Fruit fly (Drosophila melanogaster) whole organism, embryonic: ENCODE results near the gene Gr28a.

ENCODE experiments used
- Bteb2 ChIP-seq: fragments of 200-800 bp; sonication (Bioruptor generic); optimal IDR thresholded peaks from 2 replicates; lab custom pipeline; 2016; ENCODE audit warnings: missing biosample characterization, missing genetic modification characterization
- CG10543 ChIP-seq: fragments of 200-800 bp; sonication (Bioruptor generic); optimal IDR thresholded peaks from 3 replicates; lab custom pipeline; 2017; ENCODE audit warnings: missing biosample characterization, mild to moderate bottlenecking, missing genetic modification characterization, moderate library complexity
- CG11560 ChIP-seq: fragments of 200-800 bp; sonication (Bioruptor generic); IDR thresholded peaks from 3 replicates; pipeline ENCODE4 v1.3.6; 2022; ENCODE audit warnings: missing biosample characterization, missing genetic modification characterization
- CG12299 ChIP-seq: fragments of 200-800 bp; sonication (Bioruptor generic); optimal IDR thresholded peaks from 2 replicates; lab custom pipeline; 2018; ENCODE audit warnings: missing biosample characterization, mild to moderate bottlenecking, missing genetic modification characterization
- CG12659 ChIP-seq: fragments of 200-800 bp; sonication (Bioruptor generic); optimal IDR thresholded peaks from 3 replicates; lab custom pipeline; 2017; ENCODE audit warnings: mild to moderate bottlenecking, missing biosample characterization, missing genetic modification reagents, missing genetic modification characterization
- CG14965 ChIP-seq: fragments of 200-800 bp; sonication (Bioruptor generic); optimal IDR thresholded peaks from 2 replicates; lab custom pipeline; 2016; ENCODE audit warnings: missing biosample characterization, missing genetic modification characterization, borderline replicate concordance
- CG15269 ChIP-seq: fragments of 200-800 bp; sonication (Bioruptor generic); optimal IDR thresholded peaks from 2 replicates; lab custom pipeline; 2018; ENCODE audit warnings: missing biosample characterization, mild to moderate bottlenecking, missing genetic modification characterization, moderate library complexity
- CG1602 ChIP-seq: fragments of 200-800 bp; sonication (Bioruptor generic); optimal IDR thresholded peaks from 3 replicates; lab custom pipeline; 2016; ENCODE audit warnings: missing biosample characterization, missing genetic modification characterization
- CG1647 ChIP-seq: fragments of 200-800 bp; sonication (Bioruptor generic); optimal IDR thresholded peaks from 3 replicates; lab custom pipeline; 2016; ENCODE audit warnings: missing biosample characterization, missing genetic modification characterization
- CG16863 ChIP-seq: fragments of 200-800 bp; sonication (Bioruptor generic); optimal IDR thresholded peaks from 3 replicates; lab custom pipeline; 2016; ENCODE audit warnings: missing biosample characterization, missing genetic modification characterization
- CG17361 ChIP-seq: fragments of 200-800 bp; sonication (Bioruptor generic); IDR thresholded peaks from 3 replicates; pipeline ENCODE4 v1.3.6; 2022; ENCODE audit warnings: missing biosample characterization, missing genetic modification characterization
- CG17385 ChIP-seq: fragments of 200-800 bp; sonication (Bioruptor generic); optimal IDR thresholded peaks from 3 replicates; lab custom pipeline; 2018; ENCODE audit warnings: missing biosample characterization, mild to moderate bottlenecking, missing genetic modification characterization
- CG1832 ChIP-seq: fragments of 200-800 bp; sonication (Bioruptor generic); optimal IDR thresholded peaks from 2 replicates; lab custom pipeline; 2017; ENCODE audit warnings: missing biosample characterization, mild to moderate bottlenecking, missing genetic modification characterization, inconsistent platforms
- CG2116 ChIP-seq: fragments of 200-800 bp; sonication (Bioruptor generic); optimal IDR thresholded peaks from 3 replicates; lab custom pipeline; 2018; ENCODE audit warnings: missing biosample characterization, mild to moderate bottlenecking, missing genetic modification characterization
- CG31388 ChIP-seq: fragments of 200-800 bp; sonication (Bioruptor generic); optimal IDR thresholded peaks from 2 replicates; lab custom pipeline; 2016; ENCODE audit warnings: missing biosample characterization, missing genetic modification characterization
- CG33213 ChIP-seq: fragments of 200-800 bp; sonication (Bioruptor generic); optimal IDR thresholded peaks from 3 replicates; lab custom pipeline; 2016; ENCODE audit warnings: missing biosample characterization, missing genetic modification characterization
- CG42726 ChIP-seq: fragments of 200-800 bp; sonication (Bioruptor generic); IDR thresholded peaks from 2 replicates; pipeline ENCODE4 v1.3.6; 2022; ENCODE audit warnings: missing biosample characterization, missing genetic modification characterization; ENCODE audit not compliant: partially characterized antibody
- CG4424 ChIP-seq: fragments of 200-800 bp; sonication (Bioruptor generic); optimal IDR thresholded peaks from 3 replicates; lab custom pipeline; 2016; ENCODE audit warnings: missing biosample characterization, missing genetic modification characterization
- CG4617 ChIP-seq: fragments of 200-800 bp; sonication (Bioruptor generic); optimal IDR thresholded peaks from 3 replicates; lab custom pipeline; 2016; ENCODE audit warnings: missing biosample characterization, missing genetic modification characterization, borderline replicate concordance
- CG5245 ChIP-seq: fragments of 200-800 bp; sonication (Bioruptor generic); optimal IDR thresholded peaks from 3 replicates; lab custom pipeline; 2016; ENCODE audit warnings: missing biosample characterization, missing genetic modification characterization
- CG6175 ChIP-seq: fragments of 200-800 bp; sonication (Bioruptor generic); IDR thresholded peaks from 3 replicates; pipeline ENCODE4 v1.3.6; 2022; ENCODE audit warnings: missing biosample characterization, missing genetic modification characterization
- CG7372 ChIP-seq: fragments of 200-800 bp; sonication (Bioruptor generic); IDR thresholded peaks from 2 replicates; pipeline ENCODE4 v1.3.6; 2022; ENCODE audit warnings: missing biosample characterization, missing genetic modification characterization
- CG8359 ChIP-seq: fragments of 200-800 bp; sonication (Bioruptor generic); optimal IDR thresholded peaks from 2 replicates; lab custom pipeline; 2017; ENCODE audit warnings: missing biosample characterization, mild to moderate bottlenecking, missing genetic modification characterization, borderline replicate concordance
- CG9932 ChIP-seq: fragments of 200-800 bp; sonication (Bioruptor generic); IDR thresholded peaks from 2 replicates; pipeline ENCODE4 v1.3.6; 2022; ENCODE audit warnings: missing biosample characterization, missing genetic modification characterization
- D19B ChIP-seq: fragments of 200-800 bp; sonication (Bioruptor generic); optimal IDR thresholded peaks from 2 replicates; lab custom pipeline; 2017; ENCODE audit warnings: missing biosample characterization, mild to moderate bottlenecking, missing genetic modification characterization
- Drgx ChIP-seq: fragments of 200-800 bp; sonication (Bioruptor generic); IDR thresholded peaks from 2 replicates; pipeline ENCODE4 v1.3.6; 2022; ENCODE audit warnings: missing biosample characterization, missing genetic modification characterization
- E2f2 ChIP-seq: fragments of 200-800 bp; sonication (Bioruptor generic); IDR thresholded peaks from 2 replicates; pipeline ENCODE4 v1.3.6; 2022; ENCODE audit warnings: missing biosample characterization, missing genetic modification characterization
- Ets65A ChIP-seq: fragments of 200-800 bp; sonication (Bioruptor generic); peaks from one replicate; lab custom pipeline; 2016; ENCODE audit warnings: missing biosample characterization, missing genetic modification characterization
- Ets97D ChIP-seq: fragments of 200-800 bp; sonication (Bioruptor generic); optimal IDR thresholded peaks from 3 replicates; lab custom pipeline; 2016; ENCODE audit warnings: missing biosample characterization, missing genetic modification characterization
- Lim3 ChIP-seq: fragments of 200-800 bp; sonication (Bioruptor generic); IDR thresholded peaks from 2 replicates; pipeline ENCODE4 v1.3.6; 2022; ENCODE audit warnings: missing biosample characterization, missing genetic modification characterization
- MBD-R2 ChIP-seq: fragments of 200-800 bp; sonication (Bioruptor generic); IDR thresholded peaks from 2 replicates; pipeline ENCODE4 v1.3.6; 2022; ENCODE audit warnings: missing biosample characterization, missing genetic modification characterization
- Myb ChIP-seq: fragments of 200-800 bp; sonication (Bioruptor generic); optimal IDR thresholded peaks from 2 replicates; lab custom pipeline; 2016; ENCODE audit warnings: missing biosample characterization, missing genetic modification characterization
- Opbp ChIP-seq: fragments of 200-800 bp; sonication (Bioruptor generic); IDR thresholded peaks from 3 replicates; pipeline ENCODE4 v1.3.6; 2022; ENCODE audit warnings: missing biosample characterization, missing genetic modification characterization; ENCODE audit not compliant: partially characterized antibody
- Usf ChIP-seq: fragments of 200-800 bp; sonication (Bioruptor generic); optimal IDR thresholded peaks from 2 replicates; lab custom pipeline; 2017; ENCODE audit warnings: missing genotype, missing biosample characterization, missing genetic modification characterization
- ac ChIP-seq: fragments of 200-800 bp; sonication (Bioruptor generic); optimal IDR thresholded peaks from 3 replicates; lab custom pipeline; 2017; ENCODE audit warnings: missing biosample characterization, mild to moderate bottlenecking, missing genetic modification characterization
- amos ChIP-seq: fragments of 200-800 bp; sonication (Bioruptor generic); IDR thresholded peaks from 2 replicates; pipeline ENCODE4 v1.3.6; 2022; ENCODE audit warnings: missing biosample characterization, missing genetic modification characterization; ENCODE audit not compliant: partially characterized antibody
- ase ChIP-seq: fragments of 200-800 bp; sonication (Bioruptor generic); IDR thresholded peaks from 3 replicates; pipeline ENCODE4 v1.3.6; 2022; ENCODE audit warnings: missing biosample characterization, missing genetic modification characterization
- caup ChIP-seq: fragments of 200-800 bp; sonication (Bioruptor generic); optimal IDR thresholded peaks from 3 replicates; lab custom pipeline; 2017; ENCODE audit warnings: missing biosample characterization, mild to moderate bottlenecking, missing genetic modification characterization, moderate library complexity; ENCODE audit not compliant: severe bottlenecking
- dmrt99B ChIP-seq: fragments of 200-800 bp; sonication (Bioruptor generic); optimal IDR thresholded peaks from 2 replicates; lab custom pipeline; 2018; ENCODE audit warnings: missing biosample characterization, mild to moderate bottlenecking, missing genetic modification characterization, moderate library complexity
- ems ChIP-seq: fragments of 200-800 bp; sonication (Bioruptor generic); optimal IDR thresholded peaks from 3 replicates; lab custom pipeline; 2016; ENCODE audit warnings: missing biosample characterization, missing genetic modification characterization
- eyg ChIP-seq: fragments of 200-800 bp; sonication (Bioruptor generic); optimal IDR thresholded peaks from 3 replicates; lab custom pipeline; 2016; ENCODE audit warnings: missing biosample characterization, missing genetic modification characterization
- hb ChIP-seq: fragments of 200-800 bp; sonication (Bioruptor generic); IDR thresholded peaks from 3 replicates; pipeline ENCODE4 v1.3.6; 2022; ENCODE audit warnings: missing biosample characterization, missing genetic modification characterization; ENCODE audit not compliant: partially characterized antibody
- lbe ChIP-seq: fragments of 200-800 bp; sonication (Bioruptor generic); optimal IDR thresholded peaks from 2 replicates; lab custom pipeline; 2016; ENCODE audit warnings: missing biosample characterization, mild to moderate bottlenecking, missing genetic modification characterization
- nerfin-2 ChIP-seq: fragments of 200-800 bp; sonication (Bioruptor generic); IDR thresholded peaks from 2 replicates; pipeline ENCODE4 v1.3.6; 2022; ENCODE audit warnings: missing biosample characterization, missing genetic modification characterization; ENCODE audit not compliant: partially characterized antibody
- sens ChIP-seq: fragments of 200-800 bp; sonication (Bioruptor generic); peaks from one replicate; lab custom pipeline; 2016; ENCODE audit warnings: missing biosample characterization, missing genetic modification characterization
- seq ChIP-seq: fragments of 200-800 bp; sonication (Bioruptor generic); IDR thresholded peaks from 2 replicates; pipeline ENCODE4 v1.3.6; 2022; ENCODE audit warnings: missing biosample characterization, missing genetic modification characterization
- sima ChIP-seq: fragments of 200-800 bp; sonication (Bioruptor generic); optimal IDR thresholded peaks from 2 replicates; lab custom pipeline; 2016; ENCODE audit warnings: missing biosample characterization, missing genetic modification characterization
- ssp ChIP-seq: fragments of 200-800 bp; sonication (Bioruptor generic); IDR thresholded peaks from 2 replicates; pipeline ENCODE4 v1.3.6; 2022; ENCODE audit warnings: missing biosample characterization, missing genetic modification characterization
- tgo ChIP-seq: fragments of 200-800 bp; sonication (Bioruptor generic); IDR thresholded peaks from 3 replicates; pipeline ENCODE4 v1.3.6; 2022; ENCODE audit warnings: missing biosample characterization, missing genetic modification characterization

Gr28a gene

dm6 chr2L:7462147-7462546 is 8.1 kb upstream of the Gr28a start, which contains the start of gene Gr28b:
Gene Gr28b (minus strand): TSS chr2L:7462247.
- TF ChIP-seq Ets65A (GFP tag; lab: Kevin White, UChicago) (peak; percentile 45), CG31388 (GFP tag; lab: Kevin White, UChicago) (no peak)

dm6 chr2L:7452093-7452492 is 1.9 kb downstream of the Gr28a start:
- TF ChIP-seq sens (GFP tag; lab: Kevin White, UChicago): peak; percentile 51
- no peak for TF ChIP-seq CG14965
- TF ChIP-seq CG1602: no peak
- TF ChIP-seq CG2116 (GFP tag; lab: Kevin White, UChicago): no peak
- TF ChIP-seq dmrt99B (tag; lab: Kevin White, UChicago): no peak
- TF ChIP-seq CG1647: no peak
- TF ChIP-seq CG10543 (GFP tag; lab: Kevin White, UChicago): no peak
- peak; percentile 46; the same call in 1 of the 2 replicates for TF ChIP-seq CG42726 (GFP tag; lab: Robert Waterston, UW)
- TF ChIP-seq ase (GFP tag; lab: Robert Waterston, UW): peak; percentile 38; the same call in 1 of the 3 replicates
- no peak for TF ChIP-seq CG33213 (GFP tag; lab: Kevin White, UChicago)
- no peak for TF ChIP-seq ems (GFP tag; lab: Kevin White, UChicago)
- TF ChIP-seq CG5245: no peak
- no peak for TF ChIP-seq CG15269
- TF ChIP-seq ssp (GFP tag; lab: Robert Waterston, UW): no peak
- no peak for TF ChIP-seq nerfin-2 (GFP tag; lab: Robert Waterston, UW)
- TF ChIP-seq Bteb2 (GFP tag; lab: Kevin White, UChicago): no peak
- TF ChIP-seq CG16863: no peak
- no peak for TF ChIP-seq ac (GFP tag; lab: Kevin White, UChicago)
- no peak for TF ChIP-seq tgo (GFP tag; lab: Robert Waterston, UW)
- TF ChIP-seq seq (GFP tag; lab: Robert Waterston, UW): no peak
- no peak for TF ChIP-seq CG11560
- TF ChIP-seq CG12659 (GFP tag; lab: Kevin White, UChicago): peak; percentile 1
- TF ChIP-seq sima (GFP tag; lab: Kevin White, UChicago): no peak
- no peak for TF ChIP-seq CG8359 (GFP tag; lab: Kevin White, UChicago)
- TF ChIP-seq CG4424: no peak
- no peak for TF ChIP-seq eyg
- no peak for TF ChIP-seq CG9932
- TF ChIP-seq CG4617 (GFP tag; lab: Kevin White, UChicago): no peak
- TF ChIP-seq Lim3 (GFP tag; lab: Robert Waterston, UW): no peak
- peak; percentile 71 for TF ChIP-seq Myb (GFP tag; lab: Kevin White, UChicago)
- TF ChIP-seq Usf: no peak
- no peak for TF ChIP-seq Ets97D (GFP tag; lab: Kevin White, UChicago)
- 0 out of 2 replicates have a peak, but pooled peaks have one; percentile 25 for TF ChIP-seq amos (GFP tag; lab: Robert Waterston, UW)
- peak; percentile 84 for TF ChIP-seq E2f2
- TF ChIP-seq CG17361 (GFP tag; lab: Robert Waterston, UW): no peak
- TF ChIP-seq CG1832 (GFP tag; lab: Kevin White, UChicago): no peak
- TF ChIP-seq CG6175 (GFP tag; lab: Robert Waterston, UW): no peak
- TF ChIP-seq Opbp (GFP tag; lab: Robert Waterston, UW): peak; percentile 19; the same call in 1 of the 3 replicates
- TF ChIP-seq MBD-R2 (GFP tag; lab: Robert Waterston, UW): 0 out of 2 replicates have a peak, but pooled peaks have one; percentile 47
- TF ChIP-seq D19B (GFP tag; lab: Kevin White, UChicago): no peak
- no peak for TF ChIP-seq lbe
- no peak for TF ChIP-seq caup (GFP tag; lab: Kevin White, UChicago)
- TF ChIP-seq hb (GFP tag; lab: Robert Waterston, UW): no peak
- TF ChIP-seq CG17385: no peak
- no peak for TF ChIP-seq Drgx (GFP tag; lab: Robert Waterston, UW)
- no peak for TF ChIP-seq CG12299 (tag; lab: Kevin White, UChicago)
- TF ChIP-seq CG7372: 0 out of 2 replicates have a peak, but pooled peaks have one; percentile 19
